Fruit fly (Drosophila melanogaster) whole organism, adult: Measurements from ENCODE around the gene CG15056.
A peak's percentile ranks its signal among the peaks of the same experiment; 100 is the strongest.

Experiments
- CG11617 ChIP-seq: fragments of 200-800 bp; sonication (Bioruptor generic); optimal IDR thresholded peaks from 2 replicates; lab custom pipeline; 2017; ENCODE audit warnings: mild to moderate bottlenecking, missing biosample characterization, missing genetic modification reagents, missing genetic modification characterization
- CG12768 ChIP-seq: fragments of 200-800 bp; sonication (Bioruptor generic); optimal IDR thresholded peaks from 2 replicates; lab custom pipeline; 2017; ENCODE audit warnings: missing biosample characterization, missing genetic modification characterization, mild to moderate bottlenecking, moderate library complexity, missing genetic modification reagents
- CG14711 ChIP-seq: fragments of 200-800 bp; sonication (Bioruptor generic); optimal IDR thresholded peaks from 2 replicates; lab custom pipeline; 2018; ENCODE audit warnings: missing biosample characterization, mild to moderate bottlenecking, missing genetic modification characterization, moderate library complexity
- CG1620 ChIP-seq: fragments of 200-800 bp; sonication (Bioruptor generic); optimal IDR thresholded peaks from 2 replicates; lab custom pipeline; 2016; ENCODE audit warnings: missing biosample characterization, missing genetic modification characterization
- CG33017 ChIP-seq: fragments of 200-800 bp; sonication (Bioruptor generic); optimal IDR thresholded peaks from 2 replicates; lab custom pipeline; 2018; ENCODE audit warnings: missing biosample characterization, mild to moderate bottlenecking, missing genetic modification characterization, moderate library complexity
- CG5204 ChIP-seq: fragments of 200-800 bp; sonication (Bioruptor generic); optimal IDR thresholded peaks from 2 replicates; lab custom pipeline; 2016; ENCODE audit warnings: missing biosample characterization, missing genetic modification characterization
- CG7045 ChIP-seq: fragments of 200-800 bp; sonication (Bioruptor generic); optimal IDR thresholded peaks from 2 replicates; lab custom pipeline; 2017; ENCODE audit warnings: missing biosample characterization, mild to moderate bottlenecking, missing genetic modification characterization
- CG7101 ChIP-seq: fragments of 200-800 bp; sonication (Bioruptor generic); optimal IDR thresholded peaks from 2 replicates; lab custom pipeline; 2018; ENCODE audit warnings: missing biosample characterization, mild to moderate bottlenecking, missing genetic modification characterization, moderate library complexity
- Clk ChIP-seq: fragments of 200-800 bp; sonication (Bioruptor generic); optimal IDR thresholded peaks from 2 replicates; lab custom pipeline; 2017; ENCODE audit warnings: missing biosample characterization, missing genetic modification characterization
- Crg-1 ChIP-seq: fragments of 200-800 bp; sonication (Bioruptor generic); optimal IDR thresholded peaks from 2 replicates; lab custom pipeline; 2016; ENCODE audit warnings: missing biosample characterization, missing genetic modification characterization
- Hr96 ChIP-seq: fragments of 200-800 bp; sonication (Bioruptor generic); optimal IDR thresholded peaks from 2 replicates; lab custom pipeline; 2016; ENCODE audit warnings: missing biosample characterization, missing genetic modification characterization
- Mnt ChIP-seq: fragments of 200-800 bp; sonication (Bioruptor generic); optimal IDR thresholded peaks from 2 replicates; lab custom pipeline; 2016; ENCODE audit warnings: missing biosample characterization, mild to moderate bottlenecking, missing genetic modification characterization
- bab1 ChIP-seq: fragments of 200-800 bp; sonication (Bioruptor generic); optimal IDR thresholded peaks from 3 replicates; lab custom pipeline; 2019; ENCODE audit warnings: missing biosample characterization, mild to moderate bottlenecking, missing genetic modification characterization, moderate library complexity
- cic ChIP-seq: fragments of 200-800 bp; sonication (Bioruptor generic); optimal IDR thresholded peaks from 2 replicates; lab custom pipeline; 2017; ENCODE audit warnings: missing biosample characterization, mild to moderate bottlenecking, missing genetic modification characterization, moderate library complexity
- cnc ChIP-seq, 2 experiments: fragments of >200 bp; optimal IDR thresholded peaks; 2 replicates each; lab custom pipeline; 2017
- kay ChIP-seq: fragments of 200-800 bp; sonication (Bioruptor generic); peaks from one replicate; lab custom pipeline; 2016; ENCODE audit warnings: missing biosample characterization, missing genetic modification characterization, borderline replicate concordance
- ovo ChIP-seq: fragments of 200-800 bp; sonication (Bioruptor generic); optimal IDR thresholded peaks from 2 replicates; lab custom pipeline; 2016; ENCODE audit warnings: missing biosample characterization, missing genetic modification characterization
- pad ChIP-seq: fragments of 200-800 bp; sonication (Bioruptor generic); optimal IDR thresholded peaks from 3 replicates; lab custom pipeline; 2017; ENCODE audit warnings: missing biosample characterization, missing genetic modification characterization, mild to moderate bottlenecking, moderate library complexity, missing genetic modification reagents
- tj ChIP-seq: fragments of 200-800 bp; sonication (Bioruptor generic); optimal IDR thresholded peaks from 3 replicates; lab custom pipeline; 2017; ENCODE audit warnings: missing biosample characterization, mild to moderate bottlenecking, missing genetic modification characterization, moderate library complexity
- toe ChIP-seq: fragments of 200-800 bp; sonication (Bioruptor generic); optimal IDR thresholded peaks from 2 replicates; lab custom pipeline; 2016; ENCODE audit warnings: missing biosample characterization, missing genetic modification characterization

The CG15056 gene

dm6 chrX:18415115-18415514, at the start of gene CG15056:
CG15056 (plus strand) TSS chrX:18415415.
- TF ChIP-seq Mnt (GFP tag; lab: Kevin White, UChicago) (no peak), tj (GFP tag; lab: Kevin White, UChicago) (no peak), CG12768 (GFP tag; lab: Kevin White, UChicago) (no peak), toe (GFP tag; lab: Kevin White, UChicago) (no peak), Crg-1 (GFP tag; lab: Kevin White, UChicago) (no peak), cic (GFP tag; lab: Kevin White, UChicago) (no peak), CG33017 (tag; lab: Kevin White, UChicago) (no peak), CG11617 (GFP tag; lab: Kevin White, UChicago) (no peak), bab1 (no peak), Hr96 (GFP tag; lab: Kevin White, UChicago) (no peak), ovo (GFP tag; lab: Kevin White, UChicago) (no peak), Clk (GFP tag; lab: Kevin White, UChicago) (no peak), CG14711 (tag; lab: Kevin White, UChicago) (no peak)

dm6 chrX:18366033-18366850, 49.0 kb upstream of the CG15056 start, which contains the start of gene CrebB:
CrebB (plus strand) TSS chrX:18366357.
- TF ChIP-seq CG7101 (tag; lab: Kevin White, UChicago) (peak; percentile 15), CG14711 (tag; lab: Kevin White, UChicago) (no peak), CG33017 (tag; lab: Kevin White, UChicago) (no peak), cnc (optimal IDR thresholded peaks at IDR 0.05; lab: Kevin White, UChicago) (no peak), CG5204 (GFP tag; lab: Kevin White, UChicago) (no peak), Hr96 (GFP tag; lab: Kevin White, UChicago) (peak; percentile 45), CG12768 (GFP tag; lab: Kevin White, UChicago) (peak; percentile 19), bab1 (peak; percentile 65), cic (GFP tag; lab: Kevin White, UChicago) (peak; percentile 81), Mnt (GFP tag; lab: Kevin White, UChicago) (peak; percentile 57), pad (GFP tag; lab: Kevin White, UChicago) (peak; percentile 91), CG11617 (GFP tag; lab: Kevin White, UChicago) (peak; percentile 4), toe (GFP tag; lab: Kevin White, UChicago) (no peak), kay (peak; percentile 24), CG1620 (GFP tag; lab: Kevin White, UChicago) (no peak), tj (GFP tag; lab: Kevin White, UChicago) (peak; percentile 64), ovo (GFP tag; lab: Kevin White, UChicago) (peak; percentile 63), CG7045 (no peak), Crg-1 (GFP tag; lab: Kevin White, UChicago) (peak; percentile 11), Clk (GFP tag; lab: Kevin White, UChicago) (no peak)

- TF ChIP-seq kay, result peak; percentile 56
- TF ChIP-seq tj (GFP tag; lab: Kevin White, UChicago), result peak; percentile 76
- TF ChIP-seq toe (GFP tag; lab: Kevin White, UChicago), result peak; percentile 71
- TF ChIP-seq cic (GFP tag; lab: Kevin White, UChicago), result no peak
- peak; percentile 85 for TF ChIP-seq CG1620 (GFP tag; lab: Kevin White, UChicago)
- TF ChIP-seq CG33017 (tag; lab: Kevin White, UChicago), result peak; percentile 86
- peak; percentile 81 for TF ChIP-seq CG7045
- TF ChIP-seq CG14711 (tag; lab: Kevin White, UChicago), result peak; percentile 86
- peak; percentile 81 for TF ChIP-seq Mnt (GFP tag; lab: Kevin White, UChicago)
- TF ChIP-seq Crg-1 (GFP tag; lab: Kevin White, UChicago), result peak; percentile 61
- peak; percentile 84 for TF ChIP-seq CG5204 (GFP tag; lab: Kevin White, UChicago)
- TF ChIP-seq ovo (GFP tag; lab: Kevin White, UChicago), result peak; percentile 64
- peak; percentile 93 for TF ChIP-seq Hr96 (GFP tag; lab: Kevin White, UChicago)
- TF ChIP-seq CG12768 (GFP tag; lab: Kevin White, UChicago), result peak; percentile 73
- peak; percentile 85 for TF ChIP-seq pad (GFP tag; lab: Kevin White, UChicago)
- TF ChIP-seq CG7101 (tag; lab: Kevin White, UChicago), result peak; percentile 94
- TF ChIP-seq Clk (GFP tag; lab: Kevin White, UChicago), result peak; percentile 58
- TF ChIP-seq CG11617 (GFP tag; lab: Kevin White, UChicago), result peak; percentile 72
- peak; percentile 94 for TF ChIP-seq bab1
- TF ChIP-seq cnc (optimal IDR thresholded peaks at IDR 0.05; lab: Kevin White, UChicago), result no peak
Observed at dm6 chrX:18366851-18367649, 48.2 kb upstream of the CG15056 start.

dm6 chrX:18367806-18368643, 47.2 kb upstream of the CG15056 start:
- TF ChIP-seq cic (GFP tag; lab: Kevin White, UChicago) (no peak), CG7045 (peak; percentile 71), CG12768 (GFP tag; lab: Kevin White, UChicago) (peak; percentile 67), Mnt (GFP tag; lab: Kevin White, UChicago) (peak; percentile 74), CG1620 (GFP tag; lab: Kevin White, UChicago) (peak; percentile 28), CG5204 (GFP tag; lab: Kevin White, UChicago) (peak; percentile 70), CG11617 (GFP tag; lab: Kevin White, UChicago) (peak; percentile 78), pad (GFP tag; lab: Kevin White, UChicago) (peak; percentile 90), tj (GFP tag; lab: Kevin White, UChicago) (no peak), kay (no peak), Crg-1 (GFP tag; lab: Kevin White, UChicago) (peak; percentile 25), cnc (optimal IDR thresholded peaks at IDR 0.05; lab: Kevin White, UChicago) (peak in 1 of 2 experiments; percentile 78), ovo (GFP tag; lab: Kevin White, UChicago) (no peak), CG33017 (tag; lab: Kevin White, UChicago) (peak; percentile 72), Hr96 (GFP tag; lab: Kevin White, UChicago) (peak; percentile 85), CG7101 (tag; lab: Kevin White, UChicago) (peak; percentile 82), Clk (GFP tag; lab: Kevin White, UChicago) (peak; percentile 55), bab1 (no peak), toe (GFP tag; lab: Kevin White, UChicago) (peak; percentile 38), CG14711 (tag; lab: Kevin White, UChicago) (peak; percentile 63)
